Fruit fly (Drosophila melanogaster) S2 (cell line): ENCODE results near the gene chm.

Experiments
- CG8478 ChIP-seq: fragments of >200 bp; optimal IDR thresholded peaks from 2 replicates; lab custom pipeline; 2018
- CTCF ChIP-seq, 2 experiments: fragments of >200 bp; optimal IDR thresholded peaks; 2 replicates each; lab custom pipeline; 2018

Gene chm

DNA sequence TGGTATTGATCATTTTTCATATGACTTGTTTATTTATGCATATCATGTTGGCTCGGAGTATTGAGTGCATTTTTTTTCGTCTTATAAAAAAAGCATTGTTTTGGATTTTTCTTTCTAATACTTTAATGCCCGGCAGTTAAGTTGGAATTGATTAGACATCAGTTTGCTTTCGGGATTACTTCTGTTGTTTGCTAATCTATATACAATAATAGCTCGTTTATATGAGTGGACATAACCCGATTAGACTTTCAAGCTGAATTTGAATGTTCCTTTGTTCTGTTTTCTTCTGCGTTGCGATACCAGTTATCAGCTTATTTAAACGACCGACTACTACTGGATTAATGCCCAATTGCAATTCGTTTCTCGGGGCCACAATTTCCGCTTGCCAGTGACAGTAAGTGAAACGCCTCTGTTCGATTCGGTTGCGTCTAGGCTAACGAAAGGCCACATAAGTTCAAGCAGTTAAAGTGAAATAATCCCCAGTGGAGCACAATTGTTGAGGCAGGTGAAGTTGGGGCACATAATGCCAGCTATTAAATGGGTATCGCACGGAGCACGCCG, 28.3 kb downstream of the chm start:
- TF ChIP-seq CG8478 (lab: Kevin White, UChicago) (no peak), CTCF (optimal IDR thresholded peaks at IDR 0.05; lab: Kevin White, UChicago) (no peak)

- no peak for TF ChIP-seq CTCF (optimal IDR thresholded peaks at IDR 0.05; lab: Kevin White, UChicago)
These were observed 29.9 kb downstream of the chm start for dm6 chr2L:7442106-7442505.

DNA sequence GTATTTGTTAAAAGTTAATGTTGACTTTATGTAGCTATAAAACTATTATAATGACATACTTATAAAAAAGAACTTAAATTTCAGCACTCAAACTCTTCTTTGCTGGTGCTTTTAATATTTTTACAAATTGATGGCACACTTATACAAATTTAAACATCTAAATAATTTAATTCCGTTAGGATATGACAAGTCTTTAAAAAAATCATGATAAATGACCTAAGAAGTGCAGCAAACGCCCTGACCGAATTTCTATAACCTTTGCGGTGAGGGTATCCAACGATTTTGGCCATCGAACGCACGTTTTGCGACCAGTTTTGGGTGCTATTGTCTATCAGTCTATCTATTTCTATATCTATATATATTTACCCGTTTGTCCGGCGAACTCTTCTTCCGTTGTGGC, 30.7 kb downstream of the chm start:
- TF ChIP-seq CTCF (optimal IDR thresholded peaks at IDR 0.05; lab: Kevin White, UChicago) = no peak
- no peak for TF ChIP-seq CG8478 (lab: Kevin White, UChicago)

DNA sequence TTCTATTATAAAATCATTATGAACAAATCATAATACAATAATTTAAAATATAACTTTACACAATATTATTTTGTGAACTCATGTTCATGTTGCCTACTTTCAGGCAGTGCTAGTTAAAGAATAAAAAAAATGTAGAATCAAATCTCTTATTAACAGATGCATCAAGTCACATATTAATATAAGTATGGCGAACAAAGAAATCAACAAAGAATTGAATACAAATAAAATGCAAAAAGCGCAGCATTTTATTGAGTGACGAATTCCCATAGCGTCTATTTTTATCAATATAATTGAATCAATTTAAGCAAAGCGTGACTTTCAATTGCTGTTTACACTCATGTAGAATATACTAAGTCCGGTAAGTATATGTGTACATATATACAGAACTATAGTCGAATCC, 35.6 kb downstream of the chm start:
- no peak for TF ChIP-seq CTCF (optimal IDR thresholded peaks at IDR 0.05; lab: Kevin White, UChicago)
- TF ChIP-seq CG8478 (lab: Kevin White, UChicago) = no peak

- TF ChIP-seq CG8478 (lab: Kevin White, UChicago) (no peak), CTCF (optimal IDR thresholded peaks at IDR 0.05; lab: Kevin White, UChicago) (no peak)
These were observed 36.2 kb downstream of the chm start for dm6 chr2L:7448371-7448770.

DNA sequence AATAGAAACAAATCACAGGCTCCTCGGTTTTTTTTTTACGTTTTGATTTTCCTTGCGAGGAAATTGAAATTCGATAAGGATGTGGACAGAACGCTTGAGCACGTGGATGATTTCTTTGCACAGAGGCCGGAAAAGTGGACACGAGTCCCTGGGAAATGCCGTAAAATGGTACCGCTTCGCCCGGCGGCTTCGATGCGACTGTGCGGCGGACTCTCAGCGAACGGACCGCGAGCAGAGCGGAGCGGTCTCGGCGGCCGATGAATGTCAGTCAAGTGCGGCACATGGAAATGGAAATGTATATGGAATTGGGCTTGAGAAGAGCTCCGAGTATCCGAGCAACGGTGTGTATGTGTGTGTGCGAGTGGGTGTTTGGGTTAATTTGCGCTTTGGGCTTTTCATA, 38.7 kb downstream of the chm start, which contains the start of gene santa-maria:
Gene santa-maria, minus strand, starts transcription at position 279 of the 400 bp plus-strand sequence.
- TF ChIP-seq CG8478 (lab: Kevin White, UChicago) = no peak
- TF ChIP-seq CTCF (optimal IDR thresholded peaks at IDR 0.05; lab: Kevin White, UChicago) = no peak

dm6 chr2L:7452093-7452492, 39.9 kb downstream of the chm start:
- TF ChIP-seq CG8478 (lab: Kevin White, UChicago) (no peak), CTCF (optimal IDR thresholded peaks at IDR 0.05; lab: Kevin White, UChicago) (peak in 1 of 2 experiments; percentile 29)

dm6 chr2L:7454112-7454511, 41.9 kb downstream of the chm start, which contains the start of gene Gr28a:
TSS of gene Gr28a (minus strand) at chr2L:7454212.
- TF ChIP-seq CTCF (optimal IDR thresholded peaks at IDR 0.05; lab: Kevin White, UChicago) (no peak), CG8478 (lab: Kevin White, UChicago) (no peak)

DNA sequence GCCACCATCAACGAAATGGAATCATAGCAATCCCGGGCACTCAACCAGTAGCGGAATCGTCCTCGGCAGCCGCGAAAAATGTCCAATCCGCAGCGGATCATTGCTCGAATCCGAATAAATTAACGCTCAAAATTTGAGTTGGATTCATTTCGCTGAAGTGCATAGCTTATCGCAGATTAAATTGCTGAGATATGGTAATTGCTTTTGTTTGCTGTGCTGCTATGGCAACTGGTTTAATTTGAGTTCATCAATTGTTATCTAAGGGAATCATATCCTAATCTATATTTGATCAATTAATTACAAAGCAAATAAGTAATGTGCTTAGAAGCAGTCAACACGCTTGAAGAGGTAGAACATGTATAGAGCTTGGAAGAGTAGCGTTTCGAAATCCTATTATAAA, 49.9 kb downstream of the chm start, which contains the start of gene Gr28b:
Gene Gr28b, minus strand, starts transcription at position 101 of the 400 bp plus-strand sequence.
- TF ChIP-seq CTCF (optimal IDR thresholded peaks at IDR 0.05; lab: Kevin White, UChicago) = no peak
- no peak for TF ChIP-seq CG8478 (lab: Kevin White, UChicago)

- no peak for TF ChIP-seq CTCF (optimal IDR thresholded peaks at IDR 0.05; lab: Kevin White, UChicago)
- TF ChIP-seq CG8478 (lab: Kevin White, UChicago) = no peak
These were observed 54.1 kb downstream of the chm start, which contains the start of gene CG6055 for dm6 chr2L:7466304-7466703. TSS of gene CG6055 (plus strand) at chr2L:7466543.
